Fruit fly (Drosophila melanogaster) whole organism, embryonic: ENCODE data around the gene CG31855.

Source experiments
- Adf1 ChIP-seq: fragments of 200-800 bp; sonication (Bioruptor generic); IDR thresholded peaks from 2 replicates; pipeline ENCODE4 v1.3.6; 2022; ENCODE audit warnings: missing biosample characterization, missing genetic modification characterization
- BEAF-32 ChIP-seq: fragments of 200-800 bp; sonication (Bioruptor generic); optimal IDR thresholded peaks from 3 replicates; lab custom pipeline; 2017; ENCODE audit warnings: missing biosample characterization, missing genetic modification characterization, mild to moderate bottlenecking, moderate library complexity, missing genetic modification reagents
- BtbVII ChIP-seq: fragments of 200-800 bp; sonication (Bioruptor generic); optimal IDR thresholded peaks from 3 replicates; lab custom pipeline; 2017; ENCODE audit warnings: missing biosample characterization, mild to moderate bottlenecking, missing genetic modification characterization
- CG10462 ChIP-seq: fragments of 200-800 bp; sonication (Bioruptor generic); optimal IDR thresholded peaks from 2 replicates; lab custom pipeline; 2016; ENCODE audit warnings: missing biosample characterization, missing genetic modification characterization
- CG10959 ChIP-seq: fragments of 200-800 bp; sonication (Bioruptor generic); IDR thresholded peaks from 2 replicates; pipeline ENCODE4 v1.3.6; 2022; ENCODE audit warnings: missing biosample characterization, missing genetic modification characterization
- CG11085 ChIP-seq: fragments of 200-800 bp; sonication (Bioruptor generic); IDR thresholded peaks from 2 replicates; pipeline ENCODE4 v1.3.6; 2022; ENCODE audit warnings: missing biosample characterization, missing genetic modification characterization
- CG11696 ChIP-seq: fragments of 200-800 bp; sonication (Bioruptor generic); IDR thresholded peaks from 2 replicates; pipeline ENCODE4 v1.3.6; 2022; ENCODE audit warnings: missing biosample characterization, missing genetic modification characterization
- CG14441 ChIP-seq: fragments of 200-800 bp; sonication (Bioruptor generic); IDR thresholded peaks from 2 replicates; pipeline ENCODE4 v1.3.6; 2022; ENCODE audit warnings: missing biosample characterization, missing genetic modification characterization
- CG15269 ChIP-seq: fragments of 200-800 bp; sonication (Bioruptor generic); optimal IDR thresholded peaks from 2 replicates; lab custom pipeline; 2018; ENCODE audit warnings: missing biosample characterization, mild to moderate bottlenecking, missing genetic modification characterization, moderate library complexity
- CG17568 ChIP-seq: fragments of 200-800 bp; sonication (Bioruptor generic); optimal IDR thresholded peaks from 2 replicates; lab custom pipeline; 2018; ENCODE audit warnings: missing biosample characterization, mild to moderate bottlenecking, missing genetic modification characterization, moderate library complexity
- CG2875 ChIP-seq: fragments of 200-800 bp; sonication (Bioruptor generic); optimal IDR thresholded peaks from 2 replicates; lab custom pipeline; 2017; ENCODE audit warnings: missing biosample characterization, mild to moderate bottlenecking, missing genetic modification characterization, missing genetic modification reagents
- CG32767 ChIP-seq: fragments of 200-800 bp; sonication (Bioruptor generic); IDR thresholded peaks from 2 replicates; pipeline ENCODE4 v1.3.6; 2022; ENCODE audit warnings: missing biosample characterization, missing genetic modification characterization
- CG4404 ChIP-seq: fragments of 200-800 bp; sonication (Bioruptor generic); IDR thresholded peaks from 2 replicates; pipeline ENCODE4 v1.3.6; 2022; ENCODE audit warnings: missing biosample characterization, missing genetic modification characterization
- CG7357 ChIP-seq: fragments of 200-800 bp; sonication (Bioruptor generic); IDR thresholded peaks from 3 replicates; pipeline ENCODE4 v1.3.6; 2022; ENCODE audit warnings: missing biosample characterization, missing genetic modification characterization
- CG7745 ChIP-seq: fragments of 200-800 bp; sonication (Bioruptor generic); optimal IDR thresholded peaks from 2 replicates; lab custom pipeline; 2018; ENCODE audit warnings: missing biosample characterization, mild to moderate bottlenecking, missing genetic modification characterization, moderate library complexity
- D ChIP-seq, 2 experiments: fragments of 200-800 bp in 1 of 2; fragments of >200 bp in 1 of 2; sonication (Bioruptor generic) in 1 of 2; optimal IDR thresholded peaks; 2 replicates in 1 of 2; 3 replicates in 1 of 2; lab custom pipeline; 2017; ENCODE audit warnings: mild to moderate bottlenecking in 1 of 2, missing biosample characterization in 1 of 2, missing genetic modification characterization in 1 of 2, missing genetic modification reagents in 1 of 2
- D19A ChIP-seq: fragments of 200-800 bp; optimal IDR thresholded peaks from 3 replicates; lab custom pipeline; 2019; ENCODE audit warnings: missing biosample characterization, mild to moderate bottlenecking, missing genetic modification characterization, moderate library complexity
- Dfd ChIP-seq, 2 experiments: fragments of >200 bp; optimal IDR thresholded peaks; 2 replicates each; lab custom pipeline; 2017; ENCODE audit warnings: missing biosample characterization in 2 of 2, missing genetic modification characterization in 2 of 2
- Dp ChIP-seq: fragments of 200-800 bp; sonication (Bioruptor generic); optimal IDR thresholded peaks from 2 replicates; lab custom pipeline; 2018; ENCODE audit warnings: missing biosample characterization, mild to moderate bottlenecking, missing genetic modification characterization, moderate library complexity
- E2f1 ChIP-seq: fragments of 200-800 bp; sonication (Bioruptor generic); IDR thresholded peaks from 2 replicates; pipeline ENCODE4 v1.3.6; 2022; ENCODE audit warnings: missing biosample characterization, missing genetic modification characterization
- H2.0 ChIP-seq: fragments of 200-800 bp; sonication (Bioruptor generic); IDR thresholded peaks from 2 replicates; pipeline ENCODE4 v1.3.6; 2022; ENCODE audit warnings: missing biosample characterization, missing genetic modification characterization
- Hey ChIP-seq: fragments of 200-800 bp; sonication (Bioruptor generic); optimal IDR thresholded peaks from 3 replicates; lab custom pipeline; 2018; ENCODE audit warnings: missing biosample characterization, mild to moderate bottlenecking, missing genetic modification characterization
- Hr51 ChIP-seq, 2 experiments: fragments of 200-800 bp; sonication (Bioruptor generic); optimal IDR thresholded peaks; 2 replicates in 1 of 2; 3 replicates in 1 of 2; lab custom pipeline; 2016 to 2018; ENCODE audit warnings: missing biosample characterization in 2 of 2, missing genetic modification characterization in 2 of 2, mild to moderate bottlenecking in 1 of 2, moderate library complexity in 1 of 2
- MBD-R2 ChIP-seq: fragments of 200-800 bp; sonication (Bioruptor generic); IDR thresholded peaks from 2 replicates; pipeline ENCODE4 v1.3.6; 2022; ENCODE audit warnings: missing biosample characterization, missing genetic modification characterization
- Poxn ChIP-seq: fragments of 200-800 bp; sonication (Bioruptor generic); IDR thresholded peaks from 2 replicates; pipeline ENCODE4 v1.3.6; 2022; ENCODE audit warnings: missing biosample characterization, missing genetic modification characterization
- Rfx ChIP-seq: fragments of 200-800 bp; sonication (Bioruptor generic); IDR thresholded peaks from 2 replicates; pipeline ENCODE4 v1.3.6; 2022; ENCODE audit warnings: missing biosample characterization, missing genetic modification characterization
- Sry-β ChIP-seq: fragments of 200-800 bp; sonication (Bioruptor generic); optimal IDR thresholded peaks from 2 replicates; lab custom pipeline; 2018; ENCODE audit warnings: missing biosample characterization, mild to moderate bottlenecking, missing genetic modification characterization, moderate library complexity
- TFAM ChIP-seq: fragments of 200-800 bp; sonication (Bioruptor generic); optimal IDR thresholded peaks from 2 replicates; lab custom pipeline; 2017; ENCODE audit warnings: missing biosample characterization, missing genetic modification characterization, inconsistent platforms
- Trl ChIP-seq, 3 experiments: fragments of >200 bp in 2 of 3; fragments of 200-800 bp in 1 of 3; sonication (Bioruptor generic) in 1 of 3; optimal IDR thresholded peaks; 2 replicates in 1 of 3; 3 replicates in 2 of 3; lab custom pipeline; 2016 to 2017; ENCODE audit warnings: missing biosample characterization in 1 of 3, missing genetic modification characterization in 1 of 3
- az2 ChIP-seq: fragments of 200-800 bp; sonication (Bioruptor generic); optimal IDR thresholded peaks from 3 replicates; lab custom pipeline; 2016; ENCODE audit warnings: missing biosample characterization, missing genetic modification characterization
- bcd ChIP-seq: fragments of 200-800 bp; sonication (Bioruptor generic); optimal IDR thresholded peaks from 2 replicates; lab custom pipeline; 2017; ENCODE audit warnings: missing biosample characterization, mild to moderate bottlenecking, missing genetic modification characterization
- bigmax ChIP-seq: fragments of 200-800 bp; sonication (Bioruptor generic); optimal IDR thresholded peaks from 2 replicates; lab custom pipeline; 2018; ENCODE audit warnings: missing biosample characterization, mild to moderate bottlenecking, missing genetic modification characterization
- da ChIP-seq: fragments of 200-800 bp; sonication (Bioruptor generic); optimal IDR thresholded peaks from 2 replicates; lab custom pipeline; 2016; ENCODE audit warnings: missing biosample characterization, missing genetic modification characterization
- dpn ChIP-seq, 2 experiments: fragments of 200-800 bp; sonication (Bioruptor generic); optimal IDR thresholded peaks; 3 replicates each; lab custom pipeline; 2016; ENCODE audit warnings: missing biosample characterization in 2 of 2, missing genetic modification characterization in 2 of 2
- ftz-f1 ChIP-seq: fragments of 200-800 bp; sonication (Bioruptor generic); optimal IDR thresholded peaks from 2 replicates; lab custom pipeline; 2016; ENCODE audit warnings: missing biosample characterization, missing genetic modification characterization
- gt ChIP-seq: fragments of 200-800 bp; sonication (Bioruptor generic); IDR thresholded peaks from 2 replicates; pipeline ENCODE4 v1.3.6; 2022; ENCODE audit warnings: missing biosample characterization, missing genetic modification characterization
- hth ChIP-seq: fragments of >200 bp; optimal IDR thresholded peaks from 2 replicates; lab custom pipeline; 2017; ENCODE audit warnings: inconsistent platforms
- ken ChIP-seq: fragments of 200-800 bp; sonication (Bioruptor generic); IDR thresholded peaks from 3 replicates; pipeline ENCODE4 v1.3.6; 2022; ENCODE audit warnings: missing biosample characterization, missing genetic modification characterization
- pb ChIP-seq: fragments of 200-800 bp; sonication (Bioruptor generic); optimal IDR thresholded peaks from 3 replicates; lab custom pipeline; 2016; ENCODE audit warnings: missing biosample characterization, missing genetic modification characterization
- pho ChIP-seq: fragments of 200-800 bp; sonication (Bioruptor generic); optimal IDR thresholded peaks from 2 replicates; lab custom pipeline; 2016; ENCODE audit warnings: missing biosample characterization, missing genetic modification characterization
- pnt ChIP-seq: fragments of 200-800 bp; sonication (Bioruptor generic); optimal IDR thresholded peaks from 3 replicates; lab custom pipeline; 2016; ENCODE audit warnings: missing biosample characterization, missing genetic modification characterization
- repo ChIP-seq: fragments of 200-800 bp; sonication (Bioruptor generic); optimal IDR thresholded peaks from 2 replicates; lab custom pipeline; 2016; ENCODE audit warnings: missing biosample characterization, missing genetic modification characterization
- run ChIP-seq: fragments of 200-800 bp; sonication (Bioruptor generic); optimal IDR thresholded peaks from 3 replicates; lab custom pipeline; 2018; ENCODE audit warnings: missing biosample characterization, mild to moderate bottlenecking, missing genetic modification characterization
- sd ChIP-seq: fragments of 200-800 bp; sonication (Bioruptor generic); optimal IDR thresholded peaks from 3 replicates; lab custom pipeline; 2018; ENCODE audit warnings: missing biosample characterization, mild to moderate bottlenecking, missing genetic modification characterization, moderate library complexity
- seq ChIP-seq: fragments of 200-800 bp; sonication (Bioruptor generic); IDR thresholded peaks from 2 replicates; pipeline ENCODE4 v1.3.6; 2022; ENCODE audit warnings: missing biosample characterization, missing genetic modification characterization
- so ChIP-seq: fragments of 200-800 bp; sonication (Bioruptor generic); IDR thresholded peaks from 3 replicates; pipeline ENCODE4 v1.3.6; 2022; ENCODE audit warnings: missing biosample characterization, missing genetic modification characterization
- tin ChIP-seq: fragments of 200-800 bp; sonication (Bioruptor generic); optimal IDR thresholded peaks from 3 replicates; lab custom pipeline; 2016; ENCODE audit warnings: missing biosample characterization, missing genetic modification characterization
- wdn ChIP-seq: fragments of 200-800 bp; sonication (Bioruptor generic); IDR thresholded peaks from 2 replicates; pipeline ENCODE4 v1.3.6; 2022; ENCODE audit warnings: missing biosample characterization, missing genetic modification characterization
- zen ChIP-seq: fragments of 200-800 bp; sonication (Bioruptor generic); optimal IDR thresholded peaks from 3 replicates; lab custom pipeline; 2018; ENCODE audit warnings: missing biosample characterization, mild to moderate bottlenecking, missing genetic modification characterization, moderate library complexity

Gene CG31855

dm6 chr2L:13414525-13415481, 45.8 kb downstream of the CG31855 start, which contains the start of the genes CG16956, CG42784 and CG43850 (continued):
- no peak for TF ChIP-seq gt (GFP tag; lab: Robert Waterston, UW)
- TF ChIP-seq ftz-f1 (GFP tag; lab: Kevin White, UChicago) = no peak
- TF ChIP-seq pnt = no peak
- TF ChIP-seq CG2875 = no peak
- TF ChIP-seq bigmax (GFP tag; lab: Kevin White, UChicago) = peak; percentile 57
- TF ChIP-seq CG7357 (GFP tag; lab: Robert Waterston, UW) = no peak
- TF ChIP-seq CG11085 (GFP tag; lab: Robert Waterston, UW) = no peak
- 0 out of 2 replicates have a peak, but pooled peaks have one; percentile 20 for TF ChIP-seq CG11696 (GFP tag; lab: Robert Waterston, UW)
- TF ChIP-seq Sry-β (GFP tag; lab: Kevin White, UChicago) = no peak
- peak; percentile 54 for TF ChIP-seq Hey (tag; lab: Kevin White, UChicago)
- TF ChIP-seq sd = no peak
- peak; percentile 66 for TF ChIP-seq CG15269 (tag; lab: Kevin White, UChicago)
- TF ChIP-seq pb (GFP tag; lab: Kevin White, UChicago) = no peak
- no peak for TF ChIP-seq da (GFP tag; lab: Kevin White, UChicago)
- peak in 1 of 2 experiments; percentile 69 for TF ChIP-seq Hr51 (GFP tag; optimal IDR thresholded peaks at IDR 0.05; lab: Kevin White, UChicago)
- TF ChIP-seq run = peak; percentile 41
- TF ChIP-seq CG10462 (GFP tag; lab: Kevin White, UChicago) = no peak
- peak; percentile 69 for TF ChIP-seq Rfx (GFP tag; lab: Robert Waterston, UW)
- peak in 1 of 2 experiments; percentile 1 for TF ChIP-seq dpn (GFP tag; optimal IDR thresholded peaks at IDR 0.05; lab: Kevin White, UChicago)
- no peak for TF ChIP-seq CG10959 (GFP tag; lab: Robert Waterston, UW)
- no peak for TF ChIP-seq tin (GFP tag; lab: Kevin White, UChicago)
- TF ChIP-seq bcd = peak; percentile 46
- TF ChIP-seq Poxn = no peak
- TF ChIP-seq az2 (GFP tag; lab: Kevin White, UChicago) = no peak
- no peak for TF ChIP-seq BEAF-32 (GFP tag; lab: Kevin White, UChicago)
- TF ChIP-seq zen (tag; lab: Kevin White, UChicago) = no peak
- TF ChIP-seq CG7745 = no peak
- no peak for TF ChIP-seq D (optimal IDR thresholded peaks at IDR 0.05; lab: Kevin White, UChicago)
- TF ChIP-seq D (GFP tag; optimal IDR thresholded peaks at IDR 0.05; lab: Kevin White, UChicago) = no peak
- no peak for TF ChIP-seq H2.0
- no peak for TF ChIP-seq ken (GFP tag; lab: Robert Waterston, UW)
- TF ChIP-seq pho (GFP tag; lab: Kevin White, UChicago) = no peak
- no peak for TF ChIP-seq CG4404 (GFP tag; lab: Robert Waterston, UW)
- no peak; the same call in 1 of the 2 replicates for TF ChIP-seq Adf1 (GFP tag; lab: Robert Waterston, UW)
- no peak for TF ChIP-seq CG32767 (GFP tag; lab: Robert Waterston, UW)
- peak; percentile 53; the same call in 1 of the 2 replicates for TF ChIP-seq seq (GFP tag; lab: Robert Waterston, UW)
- TF ChIP-seq TFAM (GFP tag; lab: Kevin White, UChicago) = no peak
- 0 out of 3 replicates have a peak, but pooled peaks have one; percentile 60 for TF ChIP-seq so
- 0 out of 2 replicates have a peak, but pooled peaks have one; percentile 11 for TF ChIP-seq CG14441 (GFP tag; lab: Robert Waterston, UW)
- TF ChIP-seq MBD-R2 = no peak
- no peak for TF ChIP-seq Dp (GFP tag; lab: Kevin White, UChicago)
- TF ChIP-seq D19A (tag; lab: Kevin White, UChicago) = no peak
- peak; percentile 81 for TF ChIP-seq BtbVII (GFP tag; lab: Kevin White, UChicago)
- no peak for TF ChIP-seq Dfd (GFP tag; optimal IDR thresholded peaks at IDR 0.05; lab: Kevin White, UChicago)
- no peak for TF ChIP-seq E2f1
- TF ChIP-seq CG17568 (GFP tag; lab: Kevin White, UChicago) = peak; percentile 87
- TF ChIP-seq repo (GFP tag; lab: Kevin White, UChicago) = no peak
- peak; percentile 39 to 64 for TF ChIP-seq Trl (optimal IDR thresholded peaks at IDR 0.05; lab: Kevin White, UChicago)
- peak; percentile 24 for TF ChIP-seq Trl (GFP tag; optimal IDR thresholded peaks at IDR 0.05; lab: Kevin White, UChicago)
- TF ChIP-seq wdn (GFP tag; lab: Robert Waterston, UW) = no peak
- no peak for TF ChIP-seq hth (lab: Kevin White, UChicago)
